Worm (Caenorhabditis elegans) whole organism, L2 larva: ENCODE measurements around the gene col-123.

Experiments
- ZK546.5 ChIP-seq: sonication (generic microtip); optimal IDR thresholded peaks from 2 replicates; lab custom pipeline; 2017; ENCODE audit warnings: missing biosample characterization, missing genetic modification characterization
- ama-1 ChIP-seq: fragments of 150-350 bp; optimal IDR thresholded peaks from 2 replicates; lab custom pipeline; 2018; ENCODE audit warnings: inconsistent platforms
- lin-39 ChIP-seq: fragments of 150-350 bp; optimal IDR thresholded peaks from 2 replicates; lab custom pipeline; 2014; ENCODE audit warnings: missing biosample characterization, missing genetic modification reagents, missing genetic modification characterization
- nhr-12 ChIP-seq: fragments of 150-350 bp; optimal IDR thresholded peaks from 2 replicates; lab custom pipeline; 2014; ENCODE audit warnings: missing biosample characterization, missing genetic modification characterization
- nhr-6 ChIP-seq: fragments of 150-350 bp; optimal IDR thresholded peaks from 2 replicates; lab custom pipeline; 2014; ENCODE audit warnings: missing biosample characterization, missing genetic modification characterization
- nhr-77 ChIP-seq: fragments of 150-350 bp; optimal IDR thresholded peaks from 2 replicates; lab custom pipeline; 2014; ENCODE audit warnings: missing biosample characterization, missing genetic modification characterization
- sem-4 ChIP-seq: fragments of 150-350 bp; optimal IDR thresholded peaks from 2 replicates; lab custom pipeline; 2014; ENCODE audit warnings: missing biosample characterization, missing genetic modification reagents, missing genetic modification characterization
- sma-3 ChIP-seq: sonication (generic microtip); optimal IDR thresholded peaks from 2 replicates; lab custom pipeline; 2016; ENCODE audit warnings: missing genetic modification reagents, missing genetic modification characterization, missing compliant biosample characterization
- snpc-4 ChIP-seq: fragments of 150-350 bp; optimal IDR thresholded peaks from 2 replicates; lab custom pipeline; 2014; ENCODE audit warnings: missing biosample characterization, missing genetic modification characterization
- ztf-1 ChIP-seq: fragments of 200-800 bp; sonication (Bioruptor generic); conservative IDR thresholded peaks from 2 replicates; pipeline ENCODE4 v1.3.6; 2022; ENCODE audit warnings: missing genetic modification characterization, missing compliant biosample characterization
- ztf-11 ChIP-seq: sonication (generic microtip); optimal IDR thresholded peaks from 2 replicates; lab custom pipeline; 2017; ENCODE audit warnings: missing biosample characterization, missing genetic modification characterization

- TF ChIP-seq ZK546.5 (tag; lab: Kevin White, UChicago) (no peak), sem-4 (tag; lab: Kevin White, UChicago) (no peak), lin-39 (tag; lab: Kevin White, UChicago) (no peak), ama-1 (lab: Kevin White, UChicago) (no peak), ztf-11 (tag; lab: Kevin White, UChicago) (no peak), snpc-4 (tag; lab: Kevin White, UChicago) (no peak), nhr-77 (tag; lab: Kevin White, UChicago) (no peak), sma-3 (no peak), nhr-6 (tag; lab: Kevin White, UChicago) (no peak), ztf-1 (GFP tag; lab: Robert Waterston, UW) (no peak), nhr-12 (tag; lab: Kevin White, UChicago) (no peak)
Measured at ce11 chrIV:9821621-9822020, at the start of gene col-123.
